Worm (Caenorhabditis elegans) whole organism, L3 larva: Measurements from ENCODE around the gene T27A8.7.

Experiments used
- R02D3.7 ChIP-seq: fragments of 150-350 bp; optimal IDR thresholded peaks from 2 replicates; lab custom pipeline; 2014; ENCODE audit warnings: missing biosample characterization, missing genetic modification characterization
- aly-2 ChIP-seq: fragments of 150-350 bp; optimal IDR thresholded peaks from 2 replicates; lab custom pipeline; 2014; ENCODE audit warnings: missing biosample characterization, missing genetic modification characterization
- ceh-16 ChIP-seq: sonication (generic microtip); optimal IDR thresholded peaks from 2 replicates; lab custom pipeline; 2017; ENCODE audit warnings: missing biosample characterization, missing genetic modification characterization
- ceh-28 ChIP-seq: fragments of 150-350 bp; optimal IDR thresholded peaks from 2 replicates; lab custom pipeline; 2014; ENCODE audit warnings: missing biosample characterization, missing genetic modification reagents, missing genetic modification characterization
- ceh-82 ChIP-seq: fragments of 150-350 bp; optimal IDR thresholded peaks from 2 replicates; lab custom pipeline; 2014; ENCODE audit warnings: missing biosample characterization, missing genetic modification characterization
- ceh-9 ChIP-seq: sonication (generic microtip); optimal IDR thresholded peaks from 2 replicates; lab custom pipeline; 2018; ENCODE audit warnings: missing biosample characterization, missing genetic modification characterization
- daf-12 ChIP-seq: fragments of 150-350 bp; optimal IDR thresholded peaks from 2 replicates; lab custom pipeline; 2014; ENCODE audit warnings: missing biosample characterization, missing genetic modification reagents, missing genetic modification characterization
- egl-27 ChIP-seq: sonication (generic microtip); optimal IDR thresholded peaks from 4 replicates; lab custom pipeline; 2017; ENCODE audit warnings: missing biosample characterization, missing genetic modification reagents, missing genetic modification characterization
- egl-5 ChIP-seq: fragments of 150-350 bp; optimal IDR thresholded peaks from 2 replicates; lab custom pipeline; 2017; ENCODE audit warnings: missing biosample characterization, missing genetic modification reagents, missing genetic modification characterization, inconsistent platforms
- elt-1 ChIP-seq: fragments of 150-350 bp; optimal IDR thresholded peaks from 2 replicates; lab custom pipeline; 2014; ENCODE audit warnings: missing biosample characterization, missing genetic modification characterization
- elt-2 ChIP-seq: sonication (generic microtip); optimal IDR thresholded peaks from 2 replicates; lab custom pipeline; 2016; ENCODE audit warnings: missing genetic modification reagents, mild to moderate bottlenecking, missing genetic modification characterization, missing compliant biosample characterization
- elt-3 ChIP-seq, 3 experiments: fragments of 150-350 bp in 1 of 3; sonication (generic microtip) in 2 of 3; optimal IDR thresholded peaks; 2 replicates in 2 of 3; 4 replicates in 1 of 3; lab custom pipeline; 2014 to 2017; ENCODE audit warnings: missing biosample characterization in 3 of 3, missing genetic modification characterization in 3 of 3
- fkh-10 ChIP-seq: sonication (generic microtip); optimal IDR thresholded peaks from 2 replicates; lab custom pipeline; 2017; ENCODE audit warnings: missing biosample characterization, missing genetic modification reagents, missing genetic modification characterization
- fkh-2 ChIP-seq: fragments of 150-350 bp; optimal IDR thresholded peaks from 2 replicates; lab custom pipeline; 2014; ENCODE audit warnings: missing biosample characterization, missing genetic modification reagents, missing genetic modification characterization
- fos-1 ChIP-seq: fragments of 150-350 bp; optimal IDR thresholded peaks from 2 replicates; lab custom pipeline; 2014; ENCODE audit warnings: missing biosample characterization, missing genetic modification characterization
- hmg-11 ChIP-seq: sonication (generic microtip); optimal IDR thresholded peaks from 2 replicates; lab custom pipeline; 2016; ENCODE audit warnings: missing genetic modification characterization, missing compliant biosample characterization
- jun-1 ChIP-seq: fragments of 150-350 bp; optimal IDR thresholded peaks from 2 replicates; lab custom pipeline; 2014; ENCODE audit warnings: missing biosample characterization, missing genetic modification reagents, missing genetic modification characterization
- lin-15B ChIP-seq: fragments of 150-350 bp; optimal IDR thresholded peaks from 2 replicates; lab custom pipeline; 2014; ENCODE audit warnings: missing biosample characterization, missing genetic modification characterization
- lin-39 ChIP-seq: fragments of 150-350 bp; optimal IDR thresholded peaks from 2 replicates; lab custom pipeline; 2018; ENCODE audit warnings: missing biosample characterization, missing genetic modification reagents, missing genetic modification characterization
- lsy-12 ChIP-seq: sonication (generic microtip); optimal IDR thresholded peaks from 2 replicates; lab custom pipeline; 2016; ENCODE audit warnings: mild to moderate bottlenecking, missing genetic modification characterization, missing compliant biosample characterization
- mdl-1 ChIP-seq: fragments of 150-350 bp; optimal IDR thresholded peaks from 2 replicates; lab custom pipeline; 2014; ENCODE audit warnings: missing biosample characterization, missing genetic modification characterization
- mml-1 ChIP-seq: fragments of 150-350 bp; sonication (generic microtip); optimal IDR thresholded peaks from 3 replicates; lab custom pipeline; 2014; ENCODE audit warnings: missing biosample characterization, missing genetic modification characterization
- nfya-1 ChIP-seq: sonication (generic microtip); optimal IDR thresholded peaks from 2 replicates; lab custom pipeline; 2017; ENCODE audit warnings: missing genetic modification characterization, mild to moderate bottlenecking, missing compliant biosample characterization, antibody characterized with exemption, moderate library complexity; ENCODE audit not compliant: insufficient read depth
- nhr-11 ChIP-seq: fragments of 150-350 bp; optimal IDR thresholded peaks from 2 replicates; lab custom pipeline; 2014; ENCODE audit warnings: missing biosample characterization, missing genetic modification characterization
- nhr-23 ChIP-seq: fragments of 150-350 bp; optimal IDR thresholded peaks from 2 replicates; lab custom pipeline; 2014; ENCODE audit warnings: missing biosample characterization, missing genetic modification reagents, missing genetic modification characterization
- nhr-237 ChIP-seq: fragments of 150-350 bp; optimal IDR thresholded peaks from 2 replicates; lab custom pipeline; 2014; ENCODE audit warnings: missing biosample characterization, missing genetic modification characterization
- nhr-25 ChIP-seq: sonication (generic microtip); optimal IDR thresholded peaks from 2 replicates; lab custom pipeline; 2017; ENCODE audit warnings: missing biosample characterization, missing genetic modification characterization
- nhr-43 ChIP-seq: sonication (generic microtip); optimal IDR thresholded peaks from 2 replicates; lab custom pipeline; 2016; ENCODE audit warnings: mild to moderate bottlenecking, missing genetic modification characterization, missing compliant biosample characterization; ENCODE audit not compliant: poor library complexity, severe bottlenecking
- nhr-67 ChIP-seq: fragments of 150-350 bp; optimal IDR thresholded peaks from 2 replicates; lab custom pipeline; 2014; ENCODE audit warnings: missing biosample characterization, missing genetic modification characterization
- nhr-76 ChIP-seq: fragments of 150-350 bp; sonication (generic microtip); optimal IDR thresholded peaks from 5 replicates; lab custom pipeline; 2014; ENCODE audit warnings: missing biosample characterization, missing genetic modification characterization
- nhr-77 ChIP-seq: fragments of 150-350 bp; optimal IDR thresholded peaks from 2 replicates; lab custom pipeline; 2014; ENCODE audit warnings: missing biosample characterization, missing genetic modification characterization
- pha-4 ChIP-seq: fragments of 150-350 bp; optimal IDR thresholded peaks from 2 replicates; lab custom pipeline; 2014; ENCODE audit warnings: missing biosample characterization, missing genetic modification reagents, missing genetic modification characterization
- pqm-1 ChIP-seq: fragments of 150-350 bp; optimal IDR thresholded peaks from 2 replicates; lab custom pipeline; 2017; ENCODE audit warnings: missing biosample characterization, missing genetic modification characterization, inconsistent platforms
- sea-2 ChIP-seq: fragments of 150-350 bp; sonication (generic microtip); optimal IDR thresholded peaks from 4 replicates; lab custom pipeline; 2014; ENCODE audit warnings: missing biosample characterization, missing genetic modification reagents, missing genetic modification characterization
- skn-1 ChIP-seq: fragments of 150-350 bp; optimal IDR thresholded peaks from 2 replicates; lab custom pipeline; 2014; ENCODE audit warnings: missing biosample characterization, missing genetic modification characterization
- snpc-4 ChIP-seq: fragments of 150-350 bp; optimal IDR thresholded peaks from 2 replicates; lab custom pipeline; 2014; ENCODE audit warnings: missing biosample characterization, missing genetic modification characterization
- tbx-2 ChIP-seq: sonication (generic microtip); optimal IDR thresholded peaks from 2 replicates; lab custom pipeline; 2016; ENCODE audit warnings: mild to moderate bottlenecking, missing genetic modification characterization, missing compliant biosample characterization
- unc-39 ChIP-seq: sonication (generic microtip); optimal IDR thresholded peaks from 4 replicates; lab custom pipeline; 2017; ENCODE audit warnings: missing biosample characterization, missing genetic modification characterization
- unc-62 ChIP-seq: fragments of 150-350 bp; sonication (generic microtip); optimal IDR thresholded peaks from 4 replicates; lab custom pipeline; 2014; ENCODE audit warnings: missing biosample characterization, missing genetic modification reagents, missing genetic modification characterization
- zag-1 ChIP-seq: fragments of 150-350 bp; optimal IDR thresholded peaks from 2 replicates; lab custom pipeline; 2014; ENCODE audit warnings: missing biosample characterization, missing genetic modification characterization
- ztf-4 ChIP-seq: fragments of 150-350 bp; optimal IDR thresholded peaks from 2 replicates; lab custom pipeline; 2014; ENCODE audit warnings: missing biosample characterization, missing genetic modification characterization

T27A8.7 gene

ce11 chrX:16055245-16055644 lies at the start of gene T27A8.7:
Gene T27A8.7 (plus strand): TSS chrX:16055545.
- no peak for TF ChIP-seq ceh-28 (tag; lab: Kevin White, UChicago)
- TF ChIP-seq ceh-16 (tag; lab: Kevin White, UChicago): no peak
- TF ChIP-seq nhr-77 (tag; lab: Kevin White, UChicago): no peak
- no peak for TF ChIP-seq elt-3 (tag; optimal IDR thresholded peaks at IDR 0.05; lab: Kevin White, UChicago)
- no peak for TF ChIP-seq lin-15B (tag; lab: Kevin White, UChicago)
- TF ChIP-seq lin-39 (tag; lab: Kevin White, UChicago): no peak
- no peak for TF ChIP-seq daf-12
- TF ChIP-seq aly-2 (tag; lab: Kevin White, UChicago): no peak
- TF ChIP-seq egl-27: no peak
- TF ChIP-seq, all 47 proteins: peak for 0

ce11 chrX:16006529-16006928 lies 48.8 kb upstream of the T27A8.7 start, which contains the start of gene C09G1.4:
Gene C09G1.4 (minus strand): TSS chrX:16006629.
- TF ChIP-seq elt-2 (tag; lab: Kevin White, UChicago): no peak
- TF ChIP-seq nfya-1 (tag; lab: Kevin White, UChicago): no peak
- no peak for TF ChIP-seq nhr-25 (tag; lab: Kevin White, UChicago)
- no peak for TF ChIP-seq hmg-11 (tag; lab: Kevin White, UChicago)
- no peak for TF ChIP-seq pqm-1 (tag; lab: Kevin White, UChicago)
- TF ChIP-seq skn-1 (tag; lab: Kevin White, UChicago): no peak
- TF ChIP-seq elt-1 (tag; lab: Kevin White, UChicago): no peak
- no peak for TF ChIP-seq ceh-28 (tag; lab: Kevin White, UChicago)
- TF ChIP-seq pha-4 (tag; lab: Kevin White, UChicago): no peak
- TF ChIP-seq fos-1: no peak
- no peak for TF ChIP-seq lsy-12
- no peak for TF ChIP-seq snpc-4 (tag; lab: Kevin White, UChicago)
- no peak for TF ChIP-seq nhr-237 (tag; lab: Kevin White, UChicago)
- no peak for TF ChIP-seq zag-1 (tag; lab: Kevin White, UChicago)
- TF ChIP-seq ztf-4 (tag; lab: Kevin White, UChicago): no peak
- TF ChIP-seq nhr-76: no peak
- no peak for TF ChIP-seq aly-2 (tag; lab: Kevin White, UChicago)
- TF ChIP-seq elt-3 (tag; optimal IDR thresholded peaks at IDR 0.05; lab: Kevin White, UChicago): no peak

ce11 chrX:16016796-16017195 lies 38.5 kb upstream of the T27A8.7 start, which contains the start of the genes VB0395L.1 and nhx-1:
Gene VB0395L.1 (minus strand): TSS chrX:16016981.
Gene nhx-1 (plus strand): TSS chrX:16017121.
- TF ChIP-seq pha-4 (tag; lab: Kevin White, UChicago) (peak; percentile 55), fkh-2 (tag; lab: Kevin White, UChicago) (no peak)

ce11 chrX:16024558-16024957 lies 30.8 kb upstream of the T27A8.7 start:
- peak; percentile 80 for TF ChIP-seq mdl-1 (tag; lab: Kevin White, UChicago)
- TF ChIP-seq ceh-28 (tag; lab: Kevin White, UChicago): peak; percentile 71
- no peak for TF ChIP-seq mml-1 (tag; lab: Kevin White, UChicago)
- no peak for TF ChIP-seq fos-1
- TF ChIP-seq nfya-1 (tag; lab: Kevin White, UChicago): peak; percentile 83
- peak; percentile 83 for TF ChIP-seq pha-4 (tag; lab: Kevin White, UChicago)
- peak; percentile 49 for TF ChIP-seq lin-15B (tag; lab: Kevin White, UChicago)
- TF ChIP-seq nhr-43 (tag; lab: Kevin White, UChicago): no peak
- no peak for TF ChIP-seq nhr-77 (tag; lab: Kevin White, UChicago)
- no peak for TF ChIP-seq elt-3 (tag; optimal IDR thresholded peaks at IDR 0.05; lab: Kevin White, UChicago)
- no peak for TF ChIP-seq sea-2 (GFP tag; lab: Kevin White, UChicago)
- peak; percentile 8 for TF ChIP-seq zag-1 (tag; lab: Kevin White, UChicago)
- peak; percentile 78 for TF ChIP-seq unc-62 (GFP tag; lab: Kevin White, UChicago)
- TF ChIP-seq tbx-2 (tag; lab: Kevin White, UChicago): peak; percentile 64
- peak; percentile 59 for TF ChIP-seq jun-1 (tag; lab: Kevin White, UChicago)
- peak; percentile 87 for TF ChIP-seq snpc-4 (tag; lab: Kevin White, UChicago)
- TF ChIP-seq nhr-76: peak; percentile 32
- TF ChIP-seq elt-2 (tag; lab: Kevin White, UChicago): peak; percentile 95
- no peak for TF ChIP-seq ceh-16 (tag; lab: Kevin White, UChicago)
- peak; percentile 46 for TF ChIP-seq skn-1 (tag; lab: Kevin White, UChicago)
- peak; percentile 86 for TF ChIP-seq lin-39 (tag; lab: Kevin White, UChicago)
- no peak for TF ChIP-seq nhr-237 (tag; lab: Kevin White, UChicago)
- peak; percentile 45 for TF ChIP-seq nhr-23
- TF ChIP-seq egl-5: peak; percentile 21
- TF ChIP-seq fkh-10: peak; percentile 60
- TF ChIP-seq R02D3.7 (tag; lab: Kevin White, UChicago): peak; percentile 42
- no peak for TF ChIP-seq nhr-25 (tag; lab: Kevin White, UChicago)
- peak; percentile 87 for TF ChIP-seq pqm-1 (tag; lab: Kevin White, UChicago)
- no peak for TF ChIP-seq aly-2 (tag; lab: Kevin White, UChicago)
- TF ChIP-seq hmg-11 (tag; lab: Kevin White, UChicago): peak; percentile 97
- peak; percentile 32 for TF ChIP-seq elt-1 (tag; lab: Kevin White, UChicago)
- TF ChIP-seq nhr-11 (tag; lab: Kevin White, UChicago): peak; percentile 51
- no peak for TF ChIP-seq fkh-2 (tag; lab: Kevin White, UChicago)
- TF ChIP-seq ztf-4 (tag; lab: Kevin White, UChicago): no peak
- no peak for TF ChIP-seq egl-27
- peak; percentile 44 for TF ChIP-seq daf-12
- no peak for TF ChIP-seq unc-39 (tag; lab: Kevin White, UChicago)
- TF ChIP-seq nhr-67 (tag; lab: Kevin White, UChicago): no peak
- peak; percentile 20 for TF ChIP-seq ceh-82 (tag; lab: Kevin White, UChicago)
- peak; percentile 47 for TF ChIP-seq lsy-12
- no peak for TF ChIP-seq ceh-9
